Worm (Caenorhabditis elegans): Measurements from ENCODE around the gene grl-9.

- TF ChIP-seq him-1 (tag; optimal IDR thresholded peaks at IDR 0.05) (no peak), dao-5 (tag; optimal IDR thresholded peaks at IDR 0.05) (no peak)
Measured at ce11 chrV:6685963-6686362, 45.5 kb downstream of the grl-9 start.
